Fruit fly (Drosophila melanogaster) whole organism, embryonic: Measurements from ENCODE around the gene CG7557.

Experiments
- CG10274 ChIP-seq: fragments of 200-800 bp; sonication (Bioruptor generic); optimal IDR thresholded peaks from 3 replicates; lab custom pipeline; 2017; ENCODE audit warnings: missing biosample characterization, mild to moderate bottlenecking, missing genetic modification characterization
- CG10366 ChIP-seq: fragments of 200-800 bp; sonication (Bioruptor generic); IDR thresholded peaks from 2 replicates; pipeline ENCODE4 v1.3.6; 2022; ENCODE audit warnings: missing biosample characterization, missing genetic modification characterization
- CG11093 ChIP-seq: fragments of 200-800 bp; sonication (Bioruptor generic); IDR thresholded peaks from 3 replicates; pipeline ENCODE4 v1.3.6; 2022; ENCODE audit warnings: missing biosample characterization, missing genetic modification characterization
- CG12299 ChIP-seq: fragments of 200-800 bp; sonication (Bioruptor generic); optimal IDR thresholded peaks from 2 replicates; lab custom pipeline; 2018; ENCODE audit warnings: missing biosample characterization, mild to moderate bottlenecking, missing genetic modification characterization
- CG12744 ChIP-seq: fragments of 200-800 bp; sonication (Bioruptor generic); optimal IDR thresholded peaks from 2 replicates; lab custom pipeline; 2016; ENCODE audit warnings: missing biosample characterization, missing genetic modification characterization
- CG14014 ChIP-seq: fragments of 200-800 bp; sonication (Bioruptor generic); IDR thresholded peaks from 2 replicates; pipeline ENCODE4 v1.3.6; 2022; ENCODE audit warnings: missing biosample characterization, missing genetic modification characterization
- CG14050 ChIP-seq: fragments of 200-800 bp; sonication (Bioruptor generic); IDR thresholded peaks from 3 replicates; pipeline ENCODE4 v1.3.6; 2022; ENCODE audit warnings: missing biosample characterization, missing genetic modification characterization
- CG15514 ChIP-seq: fragments of 200-800 bp; sonication (Bioruptor generic); optimal IDR thresholded peaks from 3 replicates; lab custom pipeline; 2017; ENCODE audit warnings: missing biosample characterization, missing genetic modification characterization, mild to moderate bottlenecking, moderate library complexity, missing genetic modification reagents
- CG15601 ChIP-seq: fragments of 200-800 bp; sonication (Bioruptor generic); optimal IDR thresholded peaks from 3 replicates; lab custom pipeline; 2019; ENCODE audit warnings: missing biosample characterization, mild to moderate bottlenecking, missing genetic modification characterization, moderate library complexity
- CG17186 ChIP-seq: fragments of 200-800 bp; sonication (Bioruptor generic); optimal IDR thresholded peaks from 3 replicates; lab custom pipeline; 2017; ENCODE audit warnings: missing biosample characterization, missing genetic modification reagents, missing genetic modification characterization
- CG18619 ChIP-seq: fragments of 200-800 bp; sonication (Bioruptor generic); optimal IDR thresholded peaks from 3 replicates; lab custom pipeline; 2017; ENCODE audit warnings: missing biosample characterization, mild to moderate bottlenecking, missing genetic modification characterization
- CG3281 ChIP-seq: fragments of 200-800 bp; sonication (Bioruptor generic); optimal IDR thresholded peaks from 3 replicates; lab custom pipeline; 2017; ENCODE audit warnings: missing biosample characterization, mild to moderate bottlenecking, missing genetic modification characterization
- CG33213 ChIP-seq: fragments of 200-800 bp; sonication (Bioruptor generic); optimal IDR thresholded peaks from 3 replicates; lab custom pipeline; 2016; ENCODE audit warnings: missing biosample characterization, missing genetic modification characterization
- CG42726 ChIP-seq: fragments of 200-800 bp; sonication (Bioruptor generic); IDR thresholded peaks from 2 replicates; pipeline ENCODE4 v1.3.6; 2022; ENCODE audit warnings: missing biosample characterization, missing genetic modification characterization; ENCODE audit not compliant: partially characterized antibody
- CG4617 ChIP-seq: fragments of 200-800 bp; sonication (Bioruptor generic); optimal IDR thresholded peaks from 3 replicates; lab custom pipeline; 2016; ENCODE audit warnings: missing biosample characterization, missing genetic modification characterization, borderline replicate concordance
- CrebB ChIP-seq: fragments of 200-800 bp; sonication (Bioruptor generic); optimal IDR thresholded peaks from 3 replicates; lab custom pipeline; 2018; ENCODE audit warnings: missing biosample characterization, mild to moderate bottlenecking, missing genetic modification characterization
- D19A ChIP-seq: fragments of 200-800 bp; optimal IDR thresholded peaks from 3 replicates; lab custom pipeline; 2019; ENCODE audit warnings: missing biosample characterization, mild to moderate bottlenecking, missing genetic modification characterization, moderate library complexity
- E2f1 ChIP-seq: fragments of 200-800 bp; sonication (Bioruptor generic); IDR thresholded peaks from 2 replicates; pipeline ENCODE4 v1.3.6; 2022; ENCODE audit warnings: missing biosample characterization, missing genetic modification characterization
- Ets65A ChIP-seq: fragments of 200-800 bp; sonication (Bioruptor generic); peaks from one replicate; lab custom pipeline; 2016; ENCODE audit warnings: missing biosample characterization, missing genetic modification characterization
- Ets97D ChIP-seq: fragments of 200-800 bp; sonication (Bioruptor generic); optimal IDR thresholded peaks from 3 replicates; lab custom pipeline; 2016; ENCODE audit warnings: missing biosample characterization, missing genetic modification characterization
- HmgD ChIP-seq: fragments of 200-800 bp; sonication (Bioruptor generic); optimal IDR thresholded peaks from 3 replicates; lab custom pipeline; 2016; ENCODE audit warnings: missing biosample characterization, missing genetic modification characterization
- Hmr ChIP-seq: fragments of 200-800 bp; sonication (Bioruptor generic); optimal IDR thresholded peaks from 3 replicates; lab custom pipeline; 2017; ENCODE audit warnings: mild to moderate bottlenecking, missing biosample characterization, missing genetic modification reagents, missing genetic modification characterization
- Lpt ChIP-seq: fragments of >200 bp; optimal IDR thresholded peaks from 2 replicates; lab custom pipeline; 2018; ENCODE audit warnings: missing biosample characterization, missing genetic modification characterization
- MESR4 ChIP-seq: fragments of 200-800 bp; sonication (Bioruptor generic); optimal IDR thresholded peaks from 2 replicates; lab custom pipeline; 2018; ENCODE audit warnings: missing biosample characterization, mild to moderate bottlenecking, missing genetic modification characterization, moderate library complexity
- Max ChIP-seq: fragments of 200-800 bp; sonication (Bioruptor generic); optimal IDR thresholded peaks from 2 replicates; lab custom pipeline; 2016; ENCODE audit warnings: missing biosample characterization, mild to moderate bottlenecking, missing genetic modification characterization
- NK7.1 ChIP-seq: fragments of 200-800 bp; sonication (Bioruptor generic); optimal IDR thresholded peaks from 3 replicates; lab custom pipeline; 2016; ENCODE audit warnings: missing biosample characterization, missing genetic modification characterization
- Nf-YB ChIP-seq: fragments of 200-800 bp; sonication (Bioruptor generic); optimal IDR thresholded peaks from 3 replicates; lab custom pipeline; 2019; ENCODE audit warnings: missing biosample characterization, mild to moderate bottlenecking, missing genetic modification characterization, moderate library complexity
- Sox100B ChIP-seq: fragments of 200-800 bp; sonication (Bioruptor generic); optimal IDR thresholded peaks from 3 replicates; lab custom pipeline; 2018; ENCODE audit warnings: missing biosample characterization, mild to moderate bottlenecking, missing genetic modification characterization
- Ssrp ChIP-seq: fragments of 200-800 bp; sonication (Bioruptor generic); optimal IDR thresholded peaks from 2 replicates; lab custom pipeline; 2018; ENCODE audit warnings: missing biosample characterization, mild to moderate bottlenecking, missing genetic modification characterization, moderate library complexity
- Tbp ChIP-seq: fragments of >200 bp; optimal IDR thresholded peaks from 2 replicates; lab custom pipeline; 2018; ENCODE audit warnings: missing biosample characterization, missing genetic modification characterization
- Vsx1 ChIP-seq: fragments of 200-800 bp; sonication (Bioruptor generic); optimal IDR thresholded peaks from 2 replicates; lab custom pipeline; 2017; ENCODE audit warnings: missing biosample characterization, mild to moderate bottlenecking, missing genetic modification characterization, missing genetic modification reagents
- Xbp1 ChIP-seq: fragments of 200-800 bp; sonication (Bioruptor generic); optimal IDR thresholded peaks from 3 replicates; lab custom pipeline; 2016; ENCODE audit warnings: missing biosample characterization, mild to moderate bottlenecking, missing genetic modification characterization
- Xrp1 ChIP-seq: fragments of 200-800 bp; sonication (Bioruptor generic); IDR thresholded peaks from 2 replicates; pipeline ENCODE4 v1.3.6; 2022; ENCODE audit warnings: missing biosample characterization, missing genetic modification characterization
- btn ChIP-seq: fragments of 200-800 bp; sonication (Bioruptor generic); optimal IDR thresholded peaks from 2 replicates; lab custom pipeline; 2016; ENCODE audit warnings: missing biosample characterization, missing genetic modification characterization
- cas ChIP-seq: fragments of 200-800 bp; sonication (Bioruptor generic); IDR thresholded peaks from 2 replicates; pipeline ENCODE4 v1.3.6; 2022; ENCODE audit warnings: missing biosample characterization, missing genetic modification characterization
- ci ChIP-seq: fragments of 200-800 bp; sonication (Bioruptor generic); IDR thresholded peaks from 3 replicates; pipeline ENCODE4 v1.3.6; 2022; ENCODE audit warnings: missing biosample characterization, missing genetic modification characterization
- disco-r ChIP-seq: fragments of 200-800 bp; sonication (Bioruptor generic); optimal IDR thresholded peaks from 2 replicates; lab custom pipeline; 2016; ENCODE audit warnings: missing biosample characterization, missing genetic modification characterization
- esg ChIP-seq: fragments of 200-800 bp; sonication (Bioruptor generic); conservative IDR thresholded peaks from 2 replicates; pipeline ENCODE4 v1.3.6; 2022; ENCODE audit warnings: missing biosample characterization, missing genetic modification characterization
- gem ChIP-seq: fragments of 200-800 bp; sonication (Bioruptor generic); optimal IDR thresholded peaks from 2 replicates; lab custom pipeline; 2019; ENCODE audit warnings: missing biosample characterization, mild to moderate bottlenecking, missing genetic modification characterization, moderate library complexity
- her ChIP-seq: fragments of 200-800 bp; sonication (Bioruptor generic); optimal IDR thresholded peaks from 2 replicates; lab custom pipeline; 2016; ENCODE audit warnings: missing biosample characterization, missing genetic modification characterization
- klu ChIP-seq: fragments of 200-800 bp; sonication (Bioruptor generic); IDR thresholded peaks from 2 replicates; pipeline ENCODE4 v1.3.6; 2022; ENCODE audit warnings: missing biosample characterization, missing genetic modification characterization
- kni ChIP-seq: fragments of 200-800 bp; sonication (Bioruptor generic); optimal IDR thresholded peaks from 3 replicates; lab custom pipeline; 2017; ENCODE audit warnings: mild to moderate bottlenecking, missing biosample characterization, missing genetic modification reagents, missing genetic modification characterization
- pum ChIP-seq: fragments of 200-800 bp; sonication (Bioruptor generic); optimal IDR thresholded peaks from 2 replicates; lab custom pipeline; 2016; ENCODE audit warnings: missing biosample characterization, missing genetic modification characterization
- schlank ChIP-seq: fragments of 200-800 bp; sonication (Bioruptor generic); optimal IDR thresholded peaks from 2 replicates; lab custom pipeline; 2018; ENCODE audit warnings: missing biosample characterization, mild to moderate bottlenecking, missing genetic modification characterization
- sim ChIP-seq: fragments of 200-800 bp; sonication (Bioruptor generic); IDR thresholded peaks from 2 replicates; pipeline ENCODE4 v1.3.6; 2022; ENCODE audit warnings: missing biosample characterization, missing genetic modification characterization
- sob ChIP-seq: fragments of 200-800 bp; sonication (Bioruptor generic); IDR thresholded peaks from 2 replicates; pipeline ENCODE4 v1.3.6; 2022; ENCODE audit warnings: missing biosample characterization, missing genetic modification characterization
- toy ChIP-seq: fragments of 200-800 bp; sonication (Bioruptor generic); IDR thresholded peaks from 2 replicates; pipeline ENCODE4 v1.3.6; 2022; ENCODE audit warnings: missing biosample characterization, missing genetic modification characterization
- tup ChIP-seq: fragments of 200-800 bp; sonication (Bioruptor generic); optimal IDR thresholded peaks from 2 replicates; lab custom pipeline; 2016; ENCODE audit warnings: missing biosample characterization, mild to moderate bottlenecking, missing genetic modification characterization, moderate library complexity
- twi ChIP-seq: fragments of 200-800 bp; optimal IDR thresholded peaks from 2 replicates; lab custom pipeline; 2019; ENCODE audit warnings: missing biosample characterization, mild to moderate bottlenecking, missing genetic modification characterization, moderate library complexity
- unpg ChIP-seq: fragments of 200-800 bp; sonication (Bioruptor generic); optimal IDR thresholded peaks from 3 replicates; lab custom pipeline; 2018; ENCODE audit warnings: missing biosample characterization, mild to moderate bottlenecking, missing genetic modification characterization, moderate library complexity
- vvl ChIP-seq: fragments of 200-800 bp; sonication (Bioruptor generic); IDR thresholded peaks from 2 replicates; pipeline ENCODE4 v1.3.6; 2022; ENCODE audit warnings: missing biosample characterization, missing genetic modification characterization

CG7557 gene

DNA sequence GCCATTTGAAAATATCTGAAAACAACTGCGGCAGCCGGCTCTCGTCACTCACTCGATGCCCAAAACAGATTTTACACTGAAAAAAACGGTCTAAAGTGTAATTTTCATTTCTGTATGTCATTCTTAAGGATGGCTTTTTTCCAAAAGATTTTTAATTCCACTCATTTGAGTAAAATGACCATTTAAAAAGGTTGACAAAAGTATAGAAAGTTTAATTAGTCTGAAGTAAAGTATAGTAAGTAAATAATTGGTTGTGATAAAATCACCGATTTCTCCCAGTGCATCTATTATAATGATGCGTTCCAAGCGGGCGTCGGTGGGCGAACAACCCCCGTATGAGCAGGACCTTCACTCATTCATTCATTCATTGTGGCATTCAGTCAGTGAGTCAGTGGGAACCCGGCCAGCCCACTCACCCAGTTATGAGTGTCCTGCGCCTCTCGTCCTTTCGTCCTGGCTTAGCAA lies 22.6 kb upstream of the CG7557 start (continued):
- TF ChIP-seq Ets97D (GFP tag; lab: Kevin White, UChicago) (no peak), her (no peak), Max (GFP tag; lab: Kevin White, UChicago) (peak; percentile 52), Ets65A (peak; percentile 89), cas (GFP tag; lab: Robert Waterston, UW) (no peak), D19A (peak; percentile 69), Nf-YB (GFP tag; lab: Kevin White, UChicago) (peak; percentile 29), CG18619 (GFP tag; lab: Kevin White, UChicago) (peak; percentile 50), pum (GFP tag; lab: Kevin White, UChicago) (peak; percentile 63), NK7.1 (peak; percentile 36), gem (tag; lab: Kevin White, UChicago) (peak; percentile 90), vvl (GFP tag; lab: Robert Waterston, UW) (peak; percentile 94), Sox100B (GFP tag; lab: Kevin White, UChicago) (peak; percentile 85), CG12744 (GFP tag; lab: Kevin White, UChicago) (no peak), CG14014 (GFP tag; lab: Robert Waterston, UW) (peak; percentile 64), disco-r (GFP tag; lab: Kevin White, UChicago) (peak; percentile 30), Vsx1 (GFP tag; lab: Kevin White, UChicago) (peak; percentile 61), CG15514 (GFP tag; lab: Kevin White, UChicago) (peak; percentile 30), kni (peak; percentile 73), Xbp1 (GFP tag; lab: Kevin White, UChicago) (peak; percentile 54), CG11093 (peak; percentile 83), toy (0 out of 2 replicates have a peak, but pooled peaks have one; percentile 42), CG15601 (tag; lab: Kevin White, UChicago) (peak; percentile 77), btn (GFP tag; lab: Kevin White, UChicago) (peak; percentile 6), CG17186 (GFP tag; lab: Kevin White, UChicago) (peak; percentile 16), CG3281 (GFP tag; lab: Kevin White, UChicago) (peak; percentile 57), CG12299 (tag; lab: Kevin White, UChicago) (peak; percentile 42), CG10366 (peak; percentile 74), E2f1 (GFP tag; lab: Robert Waterston, UW) (peak; percentile 69), CG42726 (GFP tag; lab: Robert Waterston, UW) (no peak), sim (GFP tag; lab: Robert Waterston, UW) (peak; percentile 61; the same call in 1 of the 2 replicates), Lpt (GFP tag; lab: Kevin White, UChicago) (no peak), HmgD (no peak), klu (GFP tag; lab: Robert Waterston, UW) (peak; percentile 72), sob (GFP tag; lab: Robert Waterston, UW) (peak; percentile 67), Hmr (GFP tag; lab: Kevin White, UChicago) (peak; percentile 69), CG10274 (GFP tag; lab: Kevin White, UChicago) (no peak), ci (GFP tag; lab: Robert Waterston, UW) (peak; percentile 88), CrebB (tag; lab: Kevin White, UChicago) (no peak), esg (GFP tag; lab: Robert Waterston, UW) (peak; percentile 69), CG14050 (GFP tag; lab: Robert Waterston, UW) (peak; percentile 65; the same call in 2 of the 3 replicates), unpg (GFP tag; lab: Kevin White, UChicago) (peak; percentile 77), MESR4 (no peak), Tbp (GFP tag; lab: Kevin White, UChicago) (no peak), CG33213 (GFP tag; lab: Kevin White, UChicago) (peak; percentile 21), tup (GFP tag; lab: Kevin White, UChicago) (no peak), CG4617 (GFP tag; lab: Kevin White, UChicago) (no peak), Xrp1 (GFP tag; lab: Robert Waterston, UW) (peak; percentile 95), Ssrp (peak; percentile 79), schlank (tag; lab: Kevin White, UChicago) (no peak), twi (tag; lab: Kevin White, UChicago) (no peak)
